Worm (Caenorhabditis elegans) whole organism, midembryonic: Measurements from ENCODE around the gene dpff-1.

Experiments used
- T22C8.4 ChIP-seq: fragments of 200-800 bp; sonication (Bioruptor generic); IDR thresholded peaks from 2 replicates; pipeline ENCODE4 v1.3.6; 2022; ENCODE audit warnings: missing genetic modification characterization, missing compliant biosample characterization
- cog-1 ChIP-seq: sonication (generic microtip); optimal IDR thresholded peaks from 2 replicates; lab custom pipeline; 2016; ENCODE audit warnings: missing genetic modification characterization, missing compliant biosample characterization
- flt-1 ChIP-seq: fragments of 200-800 bp; sonication (Bioruptor generic); IDR thresholded peaks from 2 replicates; pipeline ENCODE4 v1.3.6; 2022; ENCODE audit warnings: missing genetic modification characterization, missing compliant biosample characterization
- klf-2 ChIP-seq: fragments of 200-800 bp; sonication (Bioruptor generic); conservative IDR thresholded peaks from 2 replicates; pipeline ENCODE4 v1.3.6; 2022; ENCODE audit warnings: missing genetic modification reagents, missing genetic modification characterization, missing compliant biosample characterization
- med-1 ChIP-seq: sonication (generic microtip); optimal IDR thresholded peaks from 2 replicates; lab custom pipeline; 2017; ENCODE audit warnings: missing genetic modification characterization, mild to moderate bottlenecking, missing compliant biosample characterization, antibody characterized with exemption, missing genetic modification reagents; ENCODE audit not compliant: insufficient read depth
- ref-1 ChIP-seq: fragments of 200-800 bp; sonication (Bioruptor generic); conservative IDR thresholded peaks from 2 replicates; pipeline ENCODE4 v1.3.6; 2022; ENCODE audit warnings: missing genetic modification reagents, missing genetic modification characterization, missing compliant biosample characterization
- tab-1 ChIP-seq: fragments of 200-800 bp; sonication (Bioruptor generic); IDR thresholded peaks from 2 replicates; pipeline ENCODE4 v1.3.6; 2022; ENCODE audit warnings: missing genetic modification characterization, missing compliant biosample characterization
- ztf-23 ChIP-seq: fragments of 200-800 bp; sonication (Bioruptor generic); IDR thresholded peaks from 2 replicates; pipeline ENCODE4 v1.3.6; 2022; ENCODE audit warnings: missing genetic modification reagents, missing genetic modification characterization, missing compliant biosample characterization
- ztf-29 ChIP-seq: fragments of 200-800 bp; sonication (Bioruptor generic); IDR thresholded peaks from 2 replicates; pipeline ENCODE4 v1.3.6; 2022; ENCODE audit warnings: missing genetic modification reagents, missing genetic modification characterization, missing compliant biosample characterization

dpff-1 gene

ce11 chrIII:5932853-5933252 is 26.7 kb upstream of the dpff-1 start, which contains the start of gene zmp-1:
Gene zmp-1 (minus strand): TSS chrIII:5932953.
- no peak for TF ChIP-seq med-1 (GFP tag; lab: Kevin White, UChicago)
- TF ChIP-seq ztf-29 (GFP tag; lab: Robert Waterston, UW), result no peak
- no peak for TF ChIP-seq T22C8.4
- TF ChIP-seq cog-1, result no peak
- TF ChIP-seq ref-1 (GFP tag; lab: Robert Waterston, UW), result no peak
- no peak for TF ChIP-seq flt-1 (GFP tag; lab: Robert Waterston, UW)
- TF ChIP-seq klf-2 (GFP tag; lab: Robert Waterston, UW), result no peak
- TF ChIP-seq ztf-23 (GFP tag; lab: Robert Waterston, UW), result no peak
- no peak for TF ChIP-seq tab-1 (GFP tag; lab: Robert Waterston, UW)

- TF ChIP-seq tab-1 (GFP tag; lab: Robert Waterston, UW) (0 out of 2 replicates have a peak, but pooled peaks have one; percentile 23), cog-1 (no peak), ztf-23 (GFP tag; lab: Robert Waterston, UW) (no peak), med-1 (GFP tag; lab: Kevin White, UChicago) (no peak)
These were observed 25.4 kb upstream of the dpff-1 start, which contains the start of gene EGAP1.5 for ce11 chrIII:5931433-5931994. Gene EGAP1.5 (plus strand): TSS chrIII:5931721.

ce11 chrIII:5930659-5931058 is 24.5 kb upstream of the dpff-1 start:
- TF ChIP-seq klf-2 (GFP tag; lab: Robert Waterston, UW) (no peak), tab-1 (GFP tag; lab: Robert Waterston, UW) (no peak), med-1 (GFP tag; lab: Kevin White, UChicago) (no peak), flt-1 (GFP tag; lab: Robert Waterston, UW) (no peak), T22C8.4 (no peak), ref-1 (GFP tag; lab: Robert Waterston, UW) (no peak), ztf-23 (GFP tag; lab: Robert Waterston, UW) (no peak), cog-1 (no peak), ztf-29 (GFP tag; lab: Robert Waterston, UW) (no peak)

ce11 chrIII:5925724-5926123 is 19.6 kb upstream of the dpff-1 start, which contains the start of the genes dnc-2 and bcl-7:
Gene dnc-2 (minus strand): TSS chrIII:5925756.
Gene bcl-7 (plus strand): TSS chrIII:5926086.
- TF ChIP-seq klf-2 (GFP tag; lab: Robert Waterston, UW) (no peak), cog-1 (no peak), med-1 (GFP tag; lab: Kevin White, UChicago) (no peak), ref-1 (GFP tag; lab: Robert Waterston, UW) (no peak), T22C8.4 (no peak), ztf-23 (GFP tag; lab: Robert Waterston, UW) (no peak), ztf-29 (GFP tag; lab: Robert Waterston, UW) (no peak), flt-1 (GFP tag; lab: Robert Waterston, UW) (no peak), tab-1 (GFP tag; lab: Robert Waterston, UW) (no peak)

ce11 chrIII:5922236-5922635 is 16.1 kb upstream of the dpff-1 start:
- TF ChIP-seq ztf-23 (GFP tag; lab: Robert Waterston, UW) (no peak), cog-1 (no peak), tab-1 (GFP tag; lab: Robert Waterston, UW) (no peak), ztf-29 (GFP tag; lab: Robert Waterston, UW) (no peak)

- TF ChIP-seq ztf-23 (GFP tag; lab: Robert Waterston, UW) (no peak), flt-1 (GFP tag; lab: Robert Waterston, UW) (no peak), ref-1 (GFP tag; lab: Robert Waterston, UW) (no peak), T22C8.4 (no peak)
These were observed 15.0 kb upstream of the dpff-1 start for ce11 chrIII:5921067-5921678.

ce11 chrIII:5919799-5920387 is 13.7 kb upstream of the dpff-1 start, which contains the start of the genes tdo-2 and C28H8.2:
Gene tdo-2 (minus strand): TSS chrIII:5919955.
Gene C28H8.2 (plus strand): TSS chrIII:5920322.
- TF ChIP-seq ref-1 (GFP tag; lab: Robert Waterston, UW) (no peak), flt-1 (GFP tag; lab: Robert Waterston, UW) (no peak), ztf-29 (GFP tag; lab: Robert Waterston, UW) (no peak), tab-1 (GFP tag; lab: Robert Waterston, UW) (no peak), klf-2 (GFP tag; lab: Robert Waterston, UW) (no peak), ztf-23 (GFP tag; lab: Robert Waterston, UW) (no peak), med-1 (GFP tag; lab: Kevin White, UChicago) (no peak), T22C8.4 (no peak), cog-1 (no peak)

ce11 chrIII:5917365-5917958 is 11.3 kb upstream of the dpff-1 start:
- TF ChIP-seq flt-1 (GFP tag; lab: Robert Waterston, UW) (no peak), ztf-23 (GFP tag; lab: Robert Waterston, UW) (no peak), ztf-29 (GFP tag; lab: Robert Waterston, UW) (no peak), ref-1 (GFP tag; lab: Robert Waterston, UW) (no peak), med-1 (GFP tag; lab: Kevin White, UChicago) (no peak), cog-1 (no peak)

- TF ChIP-seq flt-1 (GFP tag; lab: Robert Waterston, UW), result no peak
- TF ChIP-seq T22C8.4, result no peak
- no peak for TF ChIP-seq med-1 (GFP tag; lab: Kevin White, UChicago)
- TF ChIP-seq ztf-23 (GFP tag; lab: Robert Waterston, UW), result no peak
- TF ChIP-seq tab-1 (GFP tag; lab: Robert Waterston, UW), result no peak
- no peak for TF ChIP-seq ref-1 (GFP tag; lab: Robert Waterston, UW)
- TF ChIP-seq ztf-29 (GFP tag; lab: Robert Waterston, UW), result no peak
- TF ChIP-seq klf-2 (GFP tag; lab: Robert Waterston, UW), result no peak
- no peak for TF ChIP-seq cog-1
These were observed 9.8 kb upstream of the dpff-1 start for ce11 chrIII:5915926-5916325.
